Fruit fly (Drosophila melanogaster) whole organism, prepupa: Measurements from ENCODE around the gene CG15022.

ENCODE experiments used
- CG10631 ChIP-seq: fragments of 200-800 bp; sonication (Bioruptor generic); optimal IDR thresholded peaks from 2 replicates; lab custom pipeline; 2016; ENCODE audit warnings: missing biosample characterization, missing genetic modification characterization
- CG11294 ChIP-seq: fragments of 200-800 bp; sonication (Bioruptor generic); IDR thresholded peaks from 2 replicates; pipeline ENCODE4 v1.3.6; 2022; ENCODE audit warnings: missing biosample characterization, missing genetic modification characterization
- CG11762 ChIP-seq: fragments of 200-800 bp; sonication (Bioruptor generic); optimal IDR thresholded peaks from 3 replicates; lab custom pipeline; 2016; ENCODE audit warnings: missing biosample characterization, missing genetic modification characterization; ENCODE audit not compliant: insufficient read depth
- CG34406 ChIP-seq: fragments of 200-800 bp; sonication (Bioruptor generic); optimal IDR thresholded peaks from 3 replicates; lab custom pipeline; 2016; ENCODE audit warnings: missing biosample characterization, missing genetic modification characterization
- CG3919 ChIP-seq: fragments of 200-800 bp; sonication (Bioruptor generic); optimal IDR thresholded peaks from 3 replicates; lab custom pipeline; 2016; ENCODE audit warnings: missing biosample characterization, missing genetic modification characterization
- Eip75B ChIP-seq: fragments of 200-800 bp; sonication (Bioruptor generic); optimal IDR thresholded peaks from 3 replicates; lab custom pipeline; 2016; ENCODE audit warnings: missing biosample characterization, missing genetic modification characterization
- Eip78C ChIP-seq: fragments of 200-800 bp; sonication (Bioruptor generic); peaks from one replicate; lab custom pipeline; 2016; ENCODE audit warnings: missing biosample characterization, missing genetic modification characterization
- Ets21C ChIP-seq: fragments of 200-800 bp; sonication (Bioruptor generic); optimal IDR thresholded peaks from 3 replicates; lab custom pipeline; 2016; ENCODE audit warnings: missing biosample characterization, missing genetic modification characterization
- Hr39 ChIP-seq: fragments of 200-800 bp; sonication (Bioruptor generic); optimal IDR thresholded peaks from 2 replicates; lab custom pipeline; 2016; ENCODE audit warnings: missing biosample characterization, missing genetic modification characterization
- Smox ChIP-seq: fragments of 200-800 bp; sonication (Bioruptor generic); optimal IDR thresholded peaks from 3 replicates; lab custom pipeline; 2016; ENCODE audit warnings: missing biosample characterization, missing genetic modification characterization
- Sox102F ChIP-seq: fragments of 200-800 bp; sonication (Bioruptor generic); optimal IDR thresholded peaks from 2 replicates; lab custom pipeline; 2016; ENCODE audit warnings: missing biosample characterization, mild to moderate bottlenecking, missing genetic modification characterization
- Sox15 ChIP-seq: fragments of 200-800 bp; sonication (Bioruptor generic); optimal IDR thresholded peaks from 3 replicates; lab custom pipeline; 2016; ENCODE audit warnings: missing biosample characterization, missing genetic modification characterization
- acj6 ChIP-seq: fragments of 200-800 bp; sonication (Bioruptor generic); optimal IDR thresholded peaks from 3 replicates; lab custom pipeline; 2016; ENCODE audit warnings: missing biosample characterization, missing genetic modification characterization
- dsx ChIP-seq: fragments of 200-800 bp; optimal IDR thresholded peaks from 3 replicates; lab custom pipeline; 2019; ENCODE audit warnings: missing biosample characterization, mild to moderate bottlenecking, missing genetic modification characterization, moderate library complexity; ENCODE audit not compliant: poor library complexity, severe bottlenecking
- svp ChIP-seq: fragments of 200-800 bp; sonication (Bioruptor generic); peaks from one replicate; lab custom pipeline; 2016; ENCODE audit warnings: missing biosample characterization, missing genetic modification characterization

CG15022 gene

DNA sequence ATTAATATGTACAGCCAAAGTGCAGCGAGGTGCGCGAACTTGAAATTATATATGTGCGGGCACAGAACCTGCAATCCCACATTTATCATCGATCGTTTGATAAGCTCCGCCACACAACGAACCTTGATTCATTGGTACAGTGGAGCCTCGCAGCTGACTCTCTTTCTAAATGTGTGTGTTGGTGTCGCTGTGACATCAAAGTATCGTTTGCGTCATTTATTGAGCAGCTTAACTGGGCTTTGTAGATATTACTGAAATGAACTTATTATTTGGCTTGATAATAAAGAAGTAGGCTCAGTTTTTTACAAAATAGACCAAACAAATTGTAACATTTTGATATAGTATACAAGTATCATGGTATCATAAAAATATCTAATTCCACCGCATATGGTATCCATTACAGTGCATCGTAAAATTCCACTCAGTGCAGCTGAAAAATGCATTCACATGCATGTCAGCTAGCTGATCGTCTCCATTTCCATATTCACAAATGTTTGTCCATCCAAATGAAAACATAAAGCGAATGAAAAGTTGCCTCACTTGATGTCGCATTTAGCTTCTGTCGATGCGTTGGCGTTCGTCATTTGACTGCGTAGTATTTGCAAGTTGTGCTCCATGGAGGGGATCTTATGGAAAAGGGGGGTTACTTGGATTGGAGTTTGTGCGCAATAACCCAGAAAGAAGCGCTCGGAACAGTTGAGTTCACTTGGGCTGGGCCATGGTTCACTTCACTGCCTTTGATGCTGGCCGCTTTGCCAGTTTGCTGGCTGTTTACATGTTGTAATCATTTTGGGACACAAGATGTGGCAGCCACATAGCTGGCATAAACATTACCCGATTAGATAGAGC lies 48.9 kb downstream of the CG15022 start (continued):
- TF ChIP-seq Smox, result peak; percentile 19
- TF ChIP-seq Hr39, result peak; percentile 24
- TF ChIP-seq CG11294 (GFP tag; lab: Robert Waterston, UW), result no peak
- no peak for TF ChIP-seq CG34406 (GFP tag; lab: Kevin White, UChicago)
- TF ChIP-seq Eip75B, result no peak
- no peak for TF ChIP-seq CG10631
- peak; percentile 73 for TF ChIP-seq svp (GFP tag; lab: Kevin White, UChicago)
- TF ChIP-seq Sox102F, result peak; percentile 48
- no peak for TF ChIP-seq dsx (GFP tag; lab: Kevin White, UChicago)
- peak; percentile 19 for TF ChIP-seq acj6 (GFP tag; lab: Kevin White, UChicago)
- no peak for TF ChIP-seq Sox15
- TF ChIP-seq Ets21C (GFP tag; lab: Kevin White, UChicago), result no peak
- TF ChIP-seq CG3919 (GFP tag; lab: Kevin White, UChicago), result no peak

DNA sequence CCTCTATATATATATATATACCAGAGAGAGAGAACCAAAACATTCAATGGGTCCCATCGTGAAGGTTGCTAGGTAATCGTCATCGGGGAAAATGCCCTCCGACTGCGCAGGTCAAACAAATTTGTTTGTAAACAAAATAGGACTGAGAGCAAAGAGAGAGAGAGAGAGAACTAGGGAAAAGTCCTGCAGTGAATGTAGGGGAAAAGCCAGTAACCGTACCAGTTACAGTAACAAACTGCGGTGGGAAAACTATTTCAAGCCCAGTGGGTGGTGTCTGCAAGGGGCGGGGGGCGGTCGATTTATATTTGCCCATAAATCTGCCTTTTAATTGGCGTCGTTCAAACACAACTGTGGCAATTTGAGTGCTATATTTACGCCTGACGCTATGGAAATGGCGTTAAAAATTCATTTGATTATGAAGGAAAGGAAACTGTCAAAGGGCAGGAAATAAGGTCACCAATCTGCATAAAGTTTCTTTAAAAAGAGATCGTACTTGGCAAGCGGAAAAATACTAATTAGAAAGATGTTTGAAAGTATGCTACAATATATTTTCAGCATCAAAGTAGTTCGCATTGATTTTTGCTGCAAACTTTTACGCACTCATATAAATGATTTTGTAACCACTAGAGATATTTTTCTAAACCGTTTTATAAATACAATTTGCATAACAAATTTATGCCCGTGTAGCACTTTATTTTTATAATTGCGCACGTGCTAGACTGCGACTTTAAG lies 50.1 kb downstream of the CG15022 start:
- TF ChIP-seq CG11762 (GFP tag; lab: Kevin White, UChicago) (no peak), Eip78C (peak; percentile 20)
- TF ChIP-seq, all 60 proteins: peak for 1
